Fruit fly (Drosophila melanogaster) Kc167 (cell line): ENCODE data around the gene CG7246.

Source experiments
- Myc ChIP-seq: fragments of >200 bp; optimal IDR thresholded peaks from 2 replicates; lab custom pipeline; 2017; ENCODE audit warnings: missing external identifiers
- insv ChIP-seq: fragments of >200 bp; optimal IDR thresholded peaks from 3 replicates; lab custom pipeline; 2018; ENCODE audit warnings: missing external identifiers
- ttk ChIP-seq: sonication (Bioruptor generic); optimal IDR thresholded peaks from 2 replicates; lab custom pipeline; 2017; ENCODE audit warnings: missing external identifiers

- TF ChIP-seq insv (lab: Kevin White, UChicago) (no peak), Myc (lab: Kevin White, UChicago) (no peak), ttk (lab: Kevin White, UChicago) (no peak)
Observed at dm6 chrX:9090057-9090358, 9.2 kb upstream of the CG7246 start.
